Worm (Caenorhabditis elegans) whole organism, late embryonic: Measurements from ENCODE around the gene chts-1.

Source experiments
- C38D4.7 ChIP-seq: fragments of 200-800 bp; sonication (Bioruptor generic); optimal IDR thresholded peaks from 2 replicates; lab custom pipeline; 2018; ENCODE audit warnings: mild to moderate bottlenecking, missing genetic modification characterization, moderate library complexity, missing compliant biosample characterization
- K02D7.2 ChIP-seq: sonication (generic microtip); optimal IDR thresholded peaks from 2 replicates; lab custom pipeline; 2017; ENCODE audit warnings: mild to moderate bottlenecking, missing genetic modification characterization, missing compliant biosample characterization
- T23F11.4 ChIP-seq: fragments of 200-800 bp; sonication (Bioruptor generic); optimal IDR thresholded peaks from 2 replicates; lab custom pipeline; 2018; ENCODE audit warnings: mild to moderate bottlenecking, missing genetic modification characterization, missing compliant biosample characterization
- ahr-1 ChIP-seq: sonication (generic microtip); optimal IDR thresholded peaks from 2 replicates; lab custom pipeline; 2016; ENCODE audit warnings: missing genetic modification characterization, missing compliant biosample characterization
- ama-1 ChIP-seq: fragments of 150-350 bp; optimal IDR thresholded peaks from 2 replicates; lab custom pipeline; 2014
- ceh-14 ChIP-seq: sonication (generic microtip); optimal IDR thresholded peaks from 2 replicates; lab custom pipeline; 2016; ENCODE audit warnings: missing genotype, missing genetic modification characterization, missing compliant biosample characterization
- ceh-19 ChIP-seq: fragments of 200-800 bp; sonication (Bioruptor generic); optimal IDR thresholded peaks from 2 replicates; lab custom pipeline; 2018; ENCODE audit warnings: mild to moderate bottlenecking, missing genetic modification characterization, missing compliant biosample characterization
- ceh-24 ChIP-seq: sonication (generic microtip); optimal IDR thresholded peaks from 2 replicates; lab custom pipeline; 2016; ENCODE audit warnings: mild to moderate bottlenecking, missing genetic modification characterization, missing compliant biosample characterization
- ceh-30 ChIP-seq: fragments of 150-350 bp; optimal IDR thresholded peaks from 2 replicates; lab custom pipeline; 2014; ENCODE audit warnings: missing biosample characterization, missing genetic modification characterization
- ceh-31 ChIP-seq: sonication (generic microtip); optimal IDR thresholded peaks from 2 replicates; lab custom pipeline; 2016; ENCODE audit warnings: missing genetic modification characterization, missing compliant biosample characterization
- ceh-34 ChIP-seq: sonication (generic microtip); optimal IDR thresholded peaks from 2 replicates; lab custom pipeline; 2016; ENCODE audit warnings: mild to moderate bottlenecking, missing genetic modification characterization, missing compliant biosample characterization
- ceh-45 ChIP-seq: fragments of 200-800 bp; sonication (Bioruptor generic); IDR thresholded peaks from 2 replicates; pipeline ENCODE4 v1.3.6; 2022; ENCODE audit warnings: missing genetic modification reagents, missing genetic modification characterization, missing compliant biosample characterization
- dmd-4 ChIP-seq: sonication (generic microtip); optimal IDR thresholded peaks from 2 replicates; lab custom pipeline; 2016; ENCODE audit warnings: borderline replicate concordance, missing genetic modification characterization, missing compliant biosample characterization
- elt-2 ChIP-seq: sonication (generic microtip); optimal IDR thresholded peaks from 2 replicates; lab custom pipeline; 2016; ENCODE audit warnings: missing genetic modification reagents, missing genetic modification characterization, missing compliant biosample characterization
- elt-4 ChIP-seq: sonication (generic microtip); optimal IDR thresholded peaks from 2 replicates; lab custom pipeline; 2016; ENCODE audit warnings: missing genetic modification characterization, missing compliant biosample characterization
- gmeb-2 ChIP-seq: sonication (generic microtip); optimal IDR thresholded peaks from 2 replicates; lab custom pipeline; 2016; ENCODE audit warnings: missing genetic modification characterization, inconsistent platforms, missing compliant biosample characterization
- hlh-15 ChIP-seq: sonication (generic microtip); optimal IDR thresholded peaks from 2 replicates; lab custom pipeline; 2016; ENCODE audit warnings: missing genetic modification characterization, missing compliant biosample characterization
- hlh-30 ChIP-seq: sonication (generic microtip); optimal IDR thresholded peaks from 2 replicates; lab custom pipeline; 2017; ENCODE audit warnings: antibody characterized with exemption, missing genetic modification characterization, missing compliant biosample characterization; ENCODE audit not compliant: insufficient read depth
- hlh-8 ChIP-seq: sonication (generic microtip); optimal IDR thresholded peaks from 2 replicates; lab custom pipeline; 2016; ENCODE audit warnings: missing genotype, missing genetic modification characterization, missing compliant biosample characterization
- nfya-1 ChIP-seq: sonication (generic microtip); optimal IDR thresholded peaks from 2 replicates; lab custom pipeline; 2017; ENCODE audit warnings: missing genetic modification characterization, mild to moderate bottlenecking, missing compliant biosample characterization, antibody characterized with exemption, moderate library complexity
- nhr-11 ChIP-seq: fragments of 150-350 bp; optimal IDR thresholded peaks from 2 replicates; lab custom pipeline; 2014; ENCODE audit warnings: missing biosample characterization, missing genetic modification characterization
- npax-4 ChIP-seq: sonication (generic microtip); optimal IDR thresholded peaks from 2 replicates; lab custom pipeline; 2016; ENCODE audit warnings: missing genetic modification characterization, missing compliant biosample characterization
- pat-9 ChIP-seq: fragments of 200-800 bp; sonication (Bioruptor generic); optimal IDR thresholded peaks from 2 replicates; lab custom pipeline; 2018; ENCODE audit warnings: mild to moderate bottlenecking, missing genetic modification characterization, moderate library complexity, missing compliant biosample characterization
- pha-2 ChIP-seq: sonication (generic microtip); optimal IDR thresholded peaks from 2 replicates; lab custom pipeline; 2017; ENCODE audit warnings: mild to moderate bottlenecking, missing genetic modification characterization, missing compliant biosample characterization
- pha-4 ChIP-seq: fragments of 150-350 bp; optimal IDR thresholded peaks from 2 replicates; lab custom pipeline; 2018; ENCODE audit warnings: missing biosample characterization, missing genetic modification reagents, missing genetic modification characterization
- pqm-1 ChIP-seq: sonication (generic microtip); optimal IDR thresholded peaks from 2 replicates; lab custom pipeline; 2016; ENCODE audit warnings: missing genetic modification characterization, missing compliant biosample characterization
- rnt-1 ChIP-seq: sonication (generic microtip); optimal IDR thresholded peaks from 2 replicates; lab custom pipeline; 2016; ENCODE audit warnings: missing genetic modification characterization, missing compliant biosample characterization
- sox-2 ChIP-seq: fragments of 200-800 bp; sonication (Bioruptor generic); IDR thresholded peaks from 2 replicates; pipeline ENCODE4 v1.3.6; 2022; ENCODE audit warnings: missing genetic modification reagents, missing genetic modification characterization, missing compliant biosample characterization
- sox-4 ChIP-seq: sonication (generic microtip); optimal IDR thresholded peaks from 2 replicates; lab custom pipeline; 2017; ENCODE audit warnings: mild to moderate bottlenecking, missing genetic modification characterization, inconsistent platforms, missing compliant biosample characterization
- unc-3 ChIP-seq, 2 experiments: fragments of 200-800 bp in 1 of 2; sonication (Bioruptor generic) in 1 of 2; sonication (generic microtip) in 1 of 2; conservative IDR thresholded peaks in 1 of 2; optimal IDR thresholded peaks in 1 of 2; 2 replicates each; pipeline versions ENCODE4 v1.3.6 to Lab custom; 2016 to 2022; ENCODE audit warnings: missing compliant biosample characterization in 2 of 2, missing genetic modification characterization in 2 of 2, missing genetic modification reagents in 1 of 2
- unc-86 ChIP-seq: sonication (generic microtip); optimal IDR thresholded peaks from 2 replicates; lab custom pipeline; 2016; ENCODE audit warnings: missing genetic modification characterization, missing compliant biosample characterization
- zip-5 ChIP-seq: sonication (generic microtip); optimal IDR thresholded peaks from 2 replicates; lab custom pipeline; 2016; ENCODE audit warnings: missing genetic modification characterization, missing compliant biosample characterization
- ztf-16 ChIP-seq: sonication (generic microtip); optimal IDR thresholded peaks from 2 replicates; lab custom pipeline; 2017; ENCODE audit warnings: missing genetic modification characterization, missing compliant biosample characterization

The chts-1 gene

ce11 chrX:7547696-7548095 is 28.2 kb upstream of the chts-1 start:
- TF ChIP-seq ceh-24 (no peak), C38D4.7 (GFP tag; lab: Kevin White, UChicago) (no peak), ceh-19 (GFP tag; lab: Kevin White, UChicago) (no peak), pqm-1 (tag; lab: Kevin White, UChicago) (no peak), ceh-14 (tag; lab: Kevin White, UChicago) (no peak), pha-4 (tag; lab: Kevin White, UChicago) (no peak), unc-86 (tag; lab: Kevin White, UChicago) (no peak)

- TF ChIP-seq sox-4 (tag; lab: Kevin White, UChicago) (no peak), ceh-30 (tag; lab: Kevin White, UChicago) (no peak), elt-4 (tag; lab: Kevin White, UChicago) (no peak), hlh-30 (tag; lab: Kevin White, UChicago) (no peak), K02D7.2 (tag; lab: Kevin White, UChicago) (no peak), rnt-1 (tag; lab: Kevin White, UChicago) (no peak), nfya-1 (tag; lab: Kevin White, UChicago) (no peak)
These were observed 27.0 kb upstream of the chts-1 start, which contains the start of gene col-174 for ce11 chrX:7546509-7546908. Gene col-174, plus strand, starts transcription at chrX:7546809.

- TF ChIP-seq ahr-1 (tag; lab: Kevin White, UChicago) = no peak
- no peak for TF ChIP-seq elt-2
- no peak for TF ChIP-seq ceh-34
- no peak for TF ChIP-seq pha-2 (tag; lab: Kevin White, UChicago)
- TF ChIP-seq zip-5 (tag; lab: Kevin White, UChicago) = no peak
- TF ChIP-seq npax-4 = no peak
- no peak for TF ChIP-seq hlh-30 (tag; lab: Kevin White, UChicago)
- TF ChIP-seq ceh-19 (GFP tag; lab: Kevin White, UChicago) = no peak
- no peak for TF ChIP-seq sox-2
- no peak for TF ChIP-seq T23F11.4 (GFP tag; lab: Kevin White, UChicago)
- TF ChIP-seq ama-1 (lab: Kevin White, UChicago) = no peak
- TF ChIP-seq ceh-31 (tag; lab: Kevin White, UChicago) = no peak
- TF ChIP-seq pat-9 (tag; lab: Kevin White, UChicago) = no peak
- TF ChIP-seq nhr-11 (tag; lab: Kevin White, UChicago) = no peak
These were observed 21.6 kb upstream of the chts-1 start for ce11 chrX:7541078-7541477.

ce11 chrX:7540033-7540432 is 20.6 kb upstream of the chts-1 start, which contains the start of gene glb-16:
Gene glb-16, minus strand, starts transcription at chrX:7540133.
- TF ChIP-seq hlh-8 (tag; lab: Kevin White, UChicago) (no peak), pha-2 (tag; lab: Kevin White, UChicago) (no peak), pqm-1 (tag; lab: Kevin White, UChicago) (no peak), dmd-4 (tag; lab: Kevin White, UChicago) (no peak)

ce11 chrX:7537742-7538268 is 18.3 kb upstream of the chts-1 start, which contains the start of gene dpy-7:
Gene dpy-7, minus strand, starts transcription at chrX:7537792.
- no peak for TF ChIP-seq hlh-15 (tag; lab: Kevin White, UChicago)
- no peak for TF ChIP-seq gmeb-2 (tag; lab: Kevin White, UChicago)
- no peak for TF ChIP-seq unc-3 (GFP tag; conservative IDR thresholded peaks at IDR 0.05; lab: Robert Waterston, UW)
- no peak for TF ChIP-seq unc-3 (tag; optimal IDR thresholded peaks at IDR 0.05; lab: Kevin White, UChicago)
- no peak for TF ChIP-seq ztf-16 (tag; lab: Kevin White, UChicago)
- TF ChIP-seq ceh-45 (GFP tag; lab: Robert Waterston, UW) = no peak
- TF ChIP-seq, all 69 proteins: peak for 0
